Worm (Caenorhabditis elegans) whole organism, L1 larva: ENCODE data around the gene tiar-1.
A peak's percentile ranks its signal among the peaks of the same experiment; 100 is the strongest.

ENCODE experiments used
- Y116A8C.19 ChIP-seq: sonication (generic microtip); optimal IDR thresholded peaks from 2 replicates; lab custom pipeline; 2016; ENCODE audit warnings: missing compliant biosample characterization, missing genetic modification characterization, borderline replicate concordance
- ces-1 ChIP-seq: fragments of 150-350 bp; optimal IDR thresholded peaks from 2 replicates; lab custom pipeline; 2014; ENCODE audit warnings: missing biosample characterization, missing genetic modification reagents, missing genetic modification characterization
- egl-27 ChIP-seq, 2 experiments: fragments of 150-350 bp in 1 of 2; sonication (generic microtip); optimal IDR thresholded peaks; 3 replicates each; lab custom pipeline; 2017 to 2018; ENCODE audit warnings: missing biosample characterization in 2 of 2, missing genetic modification characterization in 2 of 2, missing genetic modification reagents in 2 of 2
- elt-2 ChIP-seq: sonication (generic microtip); optimal IDR thresholded peaks from 2 replicates; lab custom pipeline; 2016; ENCODE audit warnings: missing genetic modification characterization, mild to moderate bottlenecking, inconsistent platforms, missing compliant biosample characterization, missing genetic modification reagents
- fos-1 ChIP-seq: fragments of 150-350 bp; optimal IDR thresholded peaks from 2 replicates; lab custom pipeline; 2014; ENCODE audit warnings: missing biosample characterization, missing genetic modification characterization
- jun-1 ChIP-seq: fragments of 150-350 bp; optimal IDR thresholded peaks from 2 replicates; lab custom pipeline; 2014; ENCODE audit warnings: missing biosample characterization, missing genetic modification reagents, missing genetic modification characterization
- lin-15B ChIP-seq: fragments of 150-350 bp; sonication (generic microtip); optimal IDR thresholded peaks from 3 replicates; lab custom pipeline; 2014; ENCODE audit warnings: missing biosample characterization, missing genetic modification characterization
- mdl-1 ChIP-seq, 2 experiments: fragments of 150-350 bp; optimal IDR thresholded peaks; 2 replicates each; lab custom pipeline; 2014 to 2017; ENCODE audit warnings: missing biosample characterization in 2 of 2, missing genetic modification characterization in 2 of 2, inconsistent platforms in 1 of 2
- pqm-1 ChIP-seq: sonication (generic microtip); optimal IDR thresholded peaks from 3 replicates; lab custom pipeline; 2017; ENCODE audit warnings: missing biosample characterization, missing genetic modification characterization
- unc-62 ChIP-seq: fragments of 150-350 bp; optimal IDR thresholded peaks from 2 replicates; lab custom pipeline; 2014; ENCODE audit warnings: missing biosample characterization, missing genetic modification reagents, missing genetic modification characterization

DNA sequence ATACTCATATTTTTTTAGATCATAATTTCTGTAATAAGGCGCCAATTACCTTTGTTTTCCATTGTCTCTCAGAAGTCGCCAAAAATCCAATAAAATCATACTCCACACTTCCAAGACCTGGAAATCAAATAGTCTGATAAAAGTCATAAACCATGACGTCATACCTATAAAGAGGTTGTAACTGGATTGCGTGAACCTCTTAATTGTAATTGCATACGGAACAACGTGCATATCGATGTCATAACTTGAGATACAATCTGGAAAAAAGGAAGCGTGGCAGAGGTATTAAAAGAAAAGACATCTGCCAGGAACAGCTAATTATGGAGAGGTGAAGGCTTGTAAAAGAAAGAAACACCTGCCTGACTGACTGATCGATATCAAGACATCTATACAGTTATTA is 30.5 kb upstream of the tiar-1 start, which contains the start of gene F10C1.9:
- TF ChIP-seq mdl-1 (tag; optimal IDR thresholded peaks at IDR 0.05; lab: Kevin White, UChicago) = no peak
- TF ChIP-seq ces-1 (GFP tag; lab: Kevin White, UChicago) = no peak
- peak; percentile 0 for TF ChIP-seq elt-2 (tag; lab: Kevin White, UChicago)
- TF ChIP-seq Y116A8C.19 = no peak
- no peak for TF ChIP-seq pqm-1 (tag; lab: Kevin White, UChicago)
- no peak for TF ChIP-seq egl-27 (tag; optimal IDR thresholded peaks at IDR 0.05; lab: Kevin White, UChicago)
- no peak for TF ChIP-seq lin-15B
- TF ChIP-seq unc-62 (GFP tag; lab: Kevin White, UChicago) = no peak
- no peak for TF ChIP-seq jun-1 (tag; lab: Kevin White, UChicago)
- no peak for TF ChIP-seq fos-1 (tag; lab: Kevin White, UChicago)
